Worm (Caenorhabditis elegans) whole organism, L1 larva: Measurements from ENCODE around the gene txt-12.

Experiments used
- ama-1 ChIP-seq: fragments of 150-350 bp; optimal IDR thresholded peaks from 2 replicates; lab custom pipeline; 2014
- efl-3 ChIP-seq: fragments of 200-800 bp; sonication (Bioruptor generic); optimal IDR thresholded peaks from 2 replicates; lab custom pipeline; 2018; ENCODE audit warnings: mild to moderate bottlenecking, missing genetic modification characterization, missing compliant biosample characterization
- fos-1 ChIP-seq: fragments of 150-350 bp; optimal IDR thresholded peaks from 2 replicates; lab custom pipeline; 2014; ENCODE audit warnings: missing biosample characterization, missing genetic modification characterization
- lin-13 ChIP-seq: fragments of 150-350 bp; optimal IDR thresholded peaks from 2 replicates; lab custom pipeline; 2014; ENCODE audit warnings: missing biosample characterization, missing genetic modification reagents, missing genetic modification characterization
- lin-39 ChIP-seq: fragments of 150-350 bp; optimal IDR thresholded peaks from 2 replicates; lab custom pipeline; 2014; ENCODE audit warnings: missing biosample characterization, missing genetic modification reagents, missing genetic modification characterization
- nhr-12 ChIP-seq: sonication (generic microtip); optimal IDR thresholded peaks from 2 replicates; lab custom pipeline; 2017; ENCODE audit warnings: missing biosample characterization, missing genetic modification characterization
- nhr-237 ChIP-seq: fragments of 150-350 bp; optimal IDR thresholded peaks from 2 replicates; lab custom pipeline; 2014; ENCODE audit warnings: missing biosample characterization, missing genetic modification characterization
- nhr-76 ChIP-seq: sonication (generic microtip); optimal IDR thresholded peaks from 2 replicates; lab custom pipeline; 2017; ENCODE audit warnings: missing biosample characterization, missing genetic modification characterization
- nhr-90 ChIP-seq: sonication (generic microtip); optimal IDR thresholded peaks from 2 replicates; lab custom pipeline; 2016; ENCODE audit warnings: mild to moderate bottlenecking, missing genetic modification characterization, missing compliant biosample characterization; ENCODE audit not compliant: poor library complexity
- skn-1 ChIP-seq: fragments of 150-350 bp; optimal IDR thresholded peaks from 2 replicates; lab custom pipeline; 2014; ENCODE audit warnings: missing biosample characterization, missing genetic modification characterization
- snpc-4 ChIP-seq: fragments of 150-350 bp; optimal IDR thresholded peaks from 2 replicates; lab custom pipeline; 2014; ENCODE audit warnings: missing biosample characterization, missing genetic modification characterization
- sptf-1 ChIP-seq: fragments of 150-350 bp; optimal IDR thresholded peaks from 2 replicates; lab custom pipeline; 2014; ENCODE audit warnings: missing biosample characterization, missing genetic modification characterization
- unc-62 ChIP-seq: fragments of 150-350 bp; optimal IDR thresholded peaks from 2 replicates; lab custom pipeline; 2014; ENCODE audit warnings: missing biosample characterization, missing genetic modification reagents, missing genetic modification characterization

- TF ChIP-seq lin-39 (tag; lab: Kevin White, UChicago) (no peak), lin-13 (GFP tag; lab: Kevin White, UChicago) (no peak), ama-1 (lab: Kevin White, UChicago) (no peak), snpc-4 (tag; lab: Kevin White, UChicago) (no peak), nhr-76 (no peak), fos-1 (no peak), unc-62 (GFP tag; lab: Kevin White, UChicago) (no peak), nhr-237 (tag; lab: Kevin White, UChicago) (no peak), efl-3 (GFP tag; lab: Kevin White, UChicago) (no peak), nhr-12 (tag; lab: Kevin White, UChicago) (no peak), sptf-1 (tag; lab: Kevin White, UChicago) (no peak), nhr-90 (no peak), skn-1 (tag; lab: Kevin White, UChicago) (no peak)
Measured at ce11 chrV:15119517-15119916, 26.8 kb downstream of the txt-12 start, which contains the start of gene flor-1.
